Comparison of ENCODE assay signal across 2 worm cellular contexts in genomic region chrIV:5664375-5665004, ce11.
TF ChIP-seq lines count a peak whose summit lies in the region.

Gene bec-1 (minus strand): TSS chrIV:5664425.

TF ChIP-seq in whole organism, L1 larva, 84 proteins besides CTCF, POLR2A, EP300 and RAD21 (continued from another document):
- TF ChIP-seq efl-1 (optimal IDR thresholded peaks at IDR 0.05; lab: Kevin White, UChicago), result no peak
- TF ChIP-seq efl-1 (GFP tag; optimal IDR thresholded peaks at IDR 0.05 in 1 of 2; lab: Kevin White, UChicago), result peak in 1 of 2 experiments; percentile 72

TF ChIP-seq in whole organism, L3 larva, 47 proteins besides CTCF, POLR2A, EP300 and RAD21 (continued from another document):
- TF ChIP-seq pqm-1 (tag; optimal IDR thresholded peaks at IDR 0.05; lab: Kevin White, UChicago), result peak; percentile 11
- no peak for TF ChIP-seq ceh-28 (tag; optimal IDR thresholded peaks at IDR 0.05; lab: Kevin White, UChicago)
- no peak for TF ChIP-seq tbx-2 (tag; optimal IDR thresholded peaks at IDR 0.05; lab: Kevin White, UChicago)
- no peak for TF ChIP-seq fkh-10 (GFP tag; optimal IDR thresholded peaks at IDR 0.05; lab: Kevin White, UChicago)
- TF ChIP-seq lin-15B (tag; optimal IDR thresholded peaks at IDR 0.05; lab: Kevin White, UChicago), result no peak
- no peak for TF ChIP-seq nhr-76 (tag; optimal IDR thresholded peaks at IDR 0.05; lab: Kevin White, UChicago)
- TF ChIP-seq lsy-12 (tag; optimal IDR thresholded peaks at IDR 0.05; lab: Kevin White, UChicago), result no peak
- TF ChIP-seq unc-62 (GFP tag; optimal IDR thresholded peaks at IDR 0.05; lab: Kevin White, UChicago), result no peak
- no peak for TF ChIP-seq fkh-2 (tag; optimal IDR thresholded peaks at IDR 0.05; lab: Kevin White, UChicago)
- TF ChIP-seq nhr-12 (tag; optimal IDR thresholded peaks at IDR 0.05; lab: Kevin White, UChicago), result no peak
- no peak for TF ChIP-seq R02D3.7 (tag; optimal IDR thresholded peaks at IDR 0.05; lab: Kevin White, UChicago)
- TF ChIP-seq nhr-28 (tag; optimal IDR thresholded peaks at IDR 0.05; lab: Kevin White, UChicago), result no peak
- TF ChIP-seq elt-3 (tag; optimal IDR thresholded peaks at IDR 0.05; lab: Kevin White, UChicago), result no peak
- TF ChIP-seq elt-2 (tag; optimal IDR thresholded peaks at IDR 0.05; lab: Kevin White, UChicago), result peak; percentile 43
- no peak for TF ChIP-seq skn-1 (tag; optimal IDR thresholded peaks at IDR 0.05; lab: Kevin White, UChicago)
- TF ChIP-seq nhr-23 (tag; optimal IDR thresholded peaks at IDR 0.05; lab: Kevin White, UChicago), result no peak
- TF ChIP-seq unc-39 (tag; optimal IDR thresholded peaks at IDR 0.05; lab: Kevin White, UChicago), result no peak
- TF ChIP-seq egl-27 (tag; optimal IDR thresholded peaks at IDR 0.05; lab: Kevin White, UChicago), result no peak
- TF ChIP-seq ceh-16 (tag; optimal IDR thresholded peaks at IDR 0.05; lab: Kevin White, UChicago), result no peak
- TF ChIP-seq sea-2 (GFP tag; optimal IDR thresholded peaks at IDR 0.05; lab: Kevin White, UChicago), result no peak
- no peak for TF ChIP-seq ceh-82 (tag; optimal IDR thresholded peaks at IDR 0.05; lab: Kevin White, UChicago)
TF ChIP-seq in whole organism, L3 larva: peak in this region for 5.
